Worm (Caenorhabditis elegans) whole organism, mixed stage, embryonic: Measurements from ENCODE around the gene D1086.3.

Source experiments
- ces-1 ChIP-seq: fragments of 150-350 bp; optimal IDR thresholded peaks from 2 replicates; lab custom pipeline; 2014; ENCODE audit warnings: missing biosample characterization, missing genetic modification reagents, missing genetic modification characterization
- elt-1 ChIP-seq: sonication (generic microtip); optimal IDR thresholded peaks from 2 replicates; lab custom pipeline; 2017; ENCODE audit warnings: missing genetic modification characterization, mild to moderate bottlenecking, missing compliant biosample characterization, antibody characterized with exemption, moderate library complexity, borderline replicate concordance; ENCODE audit not compliant: insufficient read depth
- elt-3 ChIP-seq: fragments of 150-350 bp; optimal IDR thresholded peaks from 2 replicates; lab custom pipeline; 2014; ENCODE audit warnings: missing biosample characterization, missing genetic modification characterization
- lin-13 ChIP-seq: fragments of 150-350 bp; optimal IDR thresholded peaks from 2 replicates; lab custom pipeline; 2014; ENCODE audit warnings: missing biosample characterization, missing genetic modification characterization
- nhr-28 ChIP-seq: fragments of 150-350 bp; optimal IDR thresholded peaks from 2 replicates; lab custom pipeline; 2014; ENCODE audit warnings: missing biosample characterization, missing genetic modification characterization
- nhr-76 ChIP-seq: sonication (generic microtip); optimal IDR thresholded peaks from 2 replicates; lab custom pipeline; 2017; ENCODE audit warnings: missing biosample characterization, missing genetic modification characterization
- pha-4 ChIP-seq: fragments of 150-350 bp; optimal IDR thresholded peaks from 2 replicates; lab custom pipeline; 2018; ENCODE audit warnings: missing biosample characterization, missing genetic modification reagents, missing genetic modification characterization
- sptf-1 ChIP-seq: sonication (generic microtip); optimal IDR thresholded peaks from 2 replicates; lab custom pipeline; 2017; ENCODE audit warnings: mild to moderate bottlenecking, missing genetic modification characterization, moderate library complexity, missing compliant biosample characterization
- unc-39 ChIP-seq: fragments of 150-350 bp; optimal IDR thresholded peaks from 2 replicates; lab custom pipeline; 2014; ENCODE audit warnings: missing biosample characterization, missing genetic modification characterization
- unc-62 ChIP-seq: fragments of 150-350 bp; optimal IDR thresholded peaks from 2 replicates; lab custom pipeline; 2014; ENCODE audit warnings: missing biosample characterization, missing genetic modification reagents, missing genetic modification characterization
- ztf-11 ChIP-seq: fragments of 150-350 bp; optimal IDR thresholded peaks from 2 replicates; lab custom pipeline; 2014; ENCODE audit warnings: missing biosample characterization, missing genetic modification characterization

DNA sequence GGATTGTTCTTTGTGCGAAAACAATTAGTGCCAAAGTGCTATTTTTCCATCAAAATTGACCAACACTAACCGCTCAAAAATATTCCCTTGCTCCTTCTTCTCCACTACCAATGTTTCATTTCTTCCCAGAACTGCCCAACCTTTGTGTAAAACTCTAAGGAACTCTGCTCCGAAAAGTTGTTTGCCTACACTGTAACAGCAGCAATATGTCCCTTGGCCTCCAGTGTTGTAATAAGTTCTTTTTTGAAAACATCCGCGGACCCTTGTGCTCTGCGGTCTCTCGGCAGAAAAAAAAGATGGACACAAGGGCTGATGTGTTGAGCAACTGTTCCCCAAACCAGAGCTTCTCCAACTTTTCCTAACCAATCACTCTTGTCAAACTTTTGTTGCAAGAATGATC, 8.3 kb downstream of the D1086.3 start, which contains the start of gene D1086.12:
- TF ChIP-seq nhr-28 (no peak), unc-62 (GFP tag; lab: Kevin White, UChicago) (no peak), sptf-1 (tag; lab: Kevin White, UChicago) (no peak), ztf-11 (tag; lab: Kevin White, UChicago) (no peak), unc-39 (no peak), ces-1 (GFP tag; lab: Kevin White, UChicago) (no peak), lin-13 (tag; lab: Kevin White, UChicago) (no peak), pha-4 (tag; lab: Kevin White, UChicago) (no peak), elt-1 (tag; lab: Kevin White, UChicago) (no peak), nhr-76 (tag; lab: Kevin White, UChicago) (no peak), elt-3 (tag; lab: Kevin White, UChicago) (no peak)
